Worm (Caenorhabditis elegans) whole organism, late embryonic: Measurements from ENCODE around the gene gadr-2.
A peak's percentile ranks its signal among the peaks of the same experiment; 100 is the strongest.

ENCODE experiments used
- C38D4.7 ChIP-seq: fragments of 200-800 bp; sonication (Bioruptor generic); optimal IDR thresholded peaks from 2 replicates; lab custom pipeline; 2018; ENCODE audit warnings: mild to moderate bottlenecking, missing genetic modification characterization, moderate library complexity, missing compliant biosample characterization
- F13H6.1 ChIP-seq: sonication (generic microtip); optimal IDR thresholded peaks from 2 replicates; lab custom pipeline; 2016; ENCODE audit warnings: missing genetic modification characterization, missing compliant biosample characterization
- Y22D7AL.16 ChIP-seq: sonication (generic microtip); optimal IDR thresholded peaks from 2 replicates; lab custom pipeline; 2016; ENCODE audit warnings: missing genetic modification characterization, missing compliant biosample characterization
- ceh-18 ChIP-seq: sonication (generic microtip); optimal IDR thresholded peaks from 2 replicates; lab custom pipeline; 2016; ENCODE audit warnings: missing genetic modification characterization, missing compliant biosample characterization
- ceh-19 ChIP-seq: fragments of 200-800 bp; sonication (Bioruptor generic); optimal IDR thresholded peaks from 2 replicates; lab custom pipeline; 2018; ENCODE audit warnings: mild to moderate bottlenecking, missing genetic modification characterization, missing compliant biosample characterization
- ceh-22 ChIP-seq: sonication (generic microtip); optimal IDR thresholded peaks from 2 replicates; lab custom pipeline; 2017; ENCODE audit warnings: missing biosample characterization, missing genetic modification characterization
- ceh-24 ChIP-seq: sonication (generic microtip); optimal IDR thresholded peaks from 2 replicates; lab custom pipeline; 2016; ENCODE audit warnings: mild to moderate bottlenecking, missing genetic modification characterization, missing compliant biosample characterization
- ceh-31 ChIP-seq: sonication (generic microtip); optimal IDR thresholded peaks from 2 replicates; lab custom pipeline; 2016; ENCODE audit warnings: missing genetic modification characterization, missing compliant biosample characterization
- ceh-34 ChIP-seq: sonication (generic microtip); optimal IDR thresholded peaks from 2 replicates; lab custom pipeline; 2016; ENCODE audit warnings: mild to moderate bottlenecking, missing genetic modification characterization, missing compliant biosample characterization
- ceh-48 ChIP-seq: sonication (generic microtip); optimal IDR thresholded peaks from 2 replicates; lab custom pipeline; 2016; ENCODE audit warnings: missing genetic modification characterization, inconsistent platforms, missing compliant biosample characterization
- elt-2 ChIP-seq: sonication (generic microtip); optimal IDR thresholded peaks from 2 replicates; lab custom pipeline; 2016; ENCODE audit warnings: missing genetic modification reagents, missing genetic modification characterization, missing compliant biosample characterization
- elt-4 ChIP-seq: sonication (generic microtip); optimal IDR thresholded peaks from 2 replicates; lab custom pipeline; 2016; ENCODE audit warnings: missing genetic modification characterization, missing compliant biosample characterization
- fkh-10 ChIP-seq: fragments of 150-350 bp; optimal IDR thresholded peaks from 2 replicates; lab custom pipeline; 2014; ENCODE audit warnings: missing biosample characterization, missing genetic modification reagents, missing genetic modification characterization
- fkh-6 ChIP-seq: sonication (generic microtip); optimal IDR thresholded peaks from 2 replicates; lab custom pipeline; 2016; ENCODE audit warnings: missing genetic modification characterization, missing compliant biosample characterization
- hlh-30 ChIP-seq: sonication (generic microtip); optimal IDR thresholded peaks from 2 replicates; lab custom pipeline; 2017; ENCODE audit warnings: antibody characterized with exemption, missing genetic modification characterization, missing compliant biosample characterization; ENCODE audit not compliant: insufficient read depth
- hlh-6 ChIP-seq: sonication (generic microtip); optimal IDR thresholded peaks from 2 replicates; lab custom pipeline; 2016; ENCODE audit warnings: missing genotype, missing genetic modification characterization, missing compliant biosample characterization
- lim-6 ChIP-seq: sonication (generic microtip); optimal IDR thresholded peaks from 2 replicates; lab custom pipeline; 2016; ENCODE audit warnings: missing genetic modification characterization, missing compliant biosample characterization
- madf-2 ChIP-seq: sonication (generic microtip); optimal IDR thresholded peaks from 2 replicates; lab custom pipeline; 2017; ENCODE audit warnings: missing genetic modification characterization, missing compliant biosample characterization
- pat-9 ChIP-seq: fragments of 200-800 bp; sonication (Bioruptor generic); optimal IDR thresholded peaks from 2 replicates; lab custom pipeline; 2018; ENCODE audit warnings: mild to moderate bottlenecking, missing genetic modification characterization, moderate library complexity, missing compliant biosample characterization
- pax-1 ChIP-seq: fragments of 150-350 bp; optimal IDR thresholded peaks from 2 replicates; lab custom pipeline; 2014; ENCODE audit warnings: missing biosample characterization, missing genetic modification characterization
- ref-2 ChIP-seq: sonication (generic microtip); optimal IDR thresholded peaks from 2 replicates; lab custom pipeline; 2016; ENCODE audit warnings: missing genetic modification characterization, missing compliant biosample characterization
- rnt-1 ChIP-seq: sonication (generic microtip); optimal IDR thresholded peaks from 2 replicates; lab custom pipeline; 2016; ENCODE audit warnings: missing genetic modification characterization, missing compliant biosample characterization
- sdc-2 ChIP-seq: sonication (generic microtip); optimal IDR thresholded peaks from 2 replicates; lab custom pipeline; 2016; ENCODE audit warnings: missing genotype, missing genetic modification characterization, missing compliant biosample characterization
- sox-2 ChIP-seq: fragments of 200-800 bp; sonication (Bioruptor generic); IDR thresholded peaks from 2 replicates; pipeline ENCODE4 v1.3.6; 2022; ENCODE audit warnings: missing genetic modification reagents, missing genetic modification characterization, missing compliant biosample characterization
- syd-9 ChIP-seq: sonication (generic microtip); optimal IDR thresholded peaks from 2 replicates; lab custom pipeline; 2016; ENCODE audit warnings: mild to moderate bottlenecking, missing genetic modification characterization, moderate library complexity, missing compliant biosample characterization
- tbx-7 ChIP-seq: sonication (generic microtip); optimal IDR thresholded peaks from 2 replicates; lab custom pipeline; 2016; ENCODE audit warnings: missing genotype, missing genetic modification characterization, missing compliant biosample characterization
- unc-3 ChIP-seq, 2 experiments: fragments of 200-800 bp in 1 of 2; sonication (Bioruptor generic) in 1 of 2; sonication (generic microtip) in 1 of 2; conservative IDR thresholded peaks in 1 of 2; optimal IDR thresholded peaks in 1 of 2; 2 replicates each; pipeline versions ENCODE4 v1.3.6 to Lab custom; 2016 to 2022; ENCODE audit warnings: missing compliant biosample characterization in 2 of 2, missing genetic modification characterization in 2 of 2, missing genetic modification reagents in 1 of 2
- unc-42 ChIP-seq: sonication (generic microtip); optimal IDR thresholded peaks from 2 replicates; lab custom pipeline; 2016; ENCODE audit warnings: missing genotype, missing genetic modification characterization, missing compliant biosample characterization
- unc-86 ChIP-seq: sonication (generic microtip); optimal IDR thresholded peaks from 2 replicates; lab custom pipeline; 2016; ENCODE audit warnings: missing genetic modification characterization, missing compliant biosample characterization
- zip-5 ChIP-seq: sonication (generic microtip); optimal IDR thresholded peaks from 2 replicates; lab custom pipeline; 2016; ENCODE audit warnings: missing genetic modification characterization, missing compliant biosample characterization
- ztf-16 ChIP-seq: sonication (generic microtip); optimal IDR thresholded peaks from 2 replicates; lab custom pipeline; 2017; ENCODE audit warnings: missing genetic modification characterization, missing compliant biosample characterization

gadr-2 gene

DNA sequence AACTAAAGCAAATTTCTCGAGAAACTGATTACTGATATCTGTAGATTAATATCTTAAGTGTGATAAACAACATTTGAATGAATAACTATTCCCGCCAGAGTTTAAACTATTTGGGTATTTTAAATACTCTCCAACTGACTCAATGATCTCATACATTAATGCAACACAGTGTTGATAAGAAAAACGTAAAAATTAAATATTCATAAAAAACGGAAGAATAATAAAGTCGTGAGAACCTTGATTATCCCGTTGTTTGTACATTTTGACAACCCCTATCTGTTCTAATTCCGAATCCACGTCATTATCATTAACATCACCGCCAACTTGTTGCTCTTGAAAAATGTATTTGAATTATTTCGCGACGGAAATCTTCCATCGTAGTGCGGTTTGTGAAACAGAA is 44.7 kb upstream of the gadr-2 start, which contains the start of gene elo-7:
Gene elo-7, plus strand, starts transcription at position 301 of the 400 bp plus-strand sequence.
- TF ChIP-seq unc-86 (no peak), hlh-30 (tag; lab: Kevin White, UChicago) (no peak), tbx-7 (tag; lab: Kevin White, UChicago) (no peak), elt-4 (tag; lab: Kevin White, UChicago) (no peak), ceh-48 (tag; lab: Kevin White, UChicago) (no peak), Y22D7AL.16 (tag; lab: Kevin White, UChicago) (no peak), F13H6.1 (no peak), unc-3 (GFP tag; conservative IDR thresholded peaks at IDR 0.05; lab: Robert Waterston, UW) (no peak), unc-3 (tag; optimal IDR thresholded peaks at IDR 0.05; lab: Kevin White, UChicago) (no peak), ceh-22 (tag; lab: Kevin White, UChicago) (no peak)

DNA sequence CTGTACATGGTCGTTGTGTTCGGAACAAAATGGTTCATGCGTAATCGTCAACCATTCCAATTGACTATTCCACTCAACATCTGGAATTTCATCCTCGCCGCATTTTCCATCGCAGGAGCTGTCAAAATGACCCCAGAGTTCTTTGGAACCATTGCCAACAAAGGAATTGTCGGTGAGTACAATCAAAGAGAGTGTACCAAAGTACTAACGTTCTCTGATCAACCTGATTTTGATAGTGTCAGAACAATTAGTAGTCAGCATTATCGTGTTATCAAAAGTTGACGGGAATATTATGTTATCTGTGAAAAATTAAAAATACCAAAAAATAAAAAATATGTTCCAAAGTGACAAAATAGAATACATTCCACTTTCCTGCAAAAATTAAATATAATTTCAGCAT is 42.1 kb upstream of the gadr-2 start:
- TF ChIP-seq fkh-6 (tag; lab: Kevin White, UChicago): no peak
- no peak for TF ChIP-seq ceh-18
- no peak for TF ChIP-seq sox-2 (GFP tag; lab: Robert Waterston, UW)
- no peak for TF ChIP-seq hlh-6 (tag; lab: Kevin White, UChicago)
- no peak for TF ChIP-seq ztf-16
- no peak for TF ChIP-seq C38D4.7 (GFP tag; lab: Kevin White, UChicago)
- TF ChIP-seq ceh-31 (tag; lab: Kevin White, UChicago): no peak
- no peak for TF ChIP-seq ceh-34
- TF ChIP-seq F13H6.1: no peak
- no peak for TF ChIP-seq lim-6 (tag; lab: Kevin White, UChicago)
- TF ChIP-seq sdc-2: no peak
- TF ChIP-seq syd-9 (tag; lab: Kevin White, UChicago): no peak
- no peak for TF ChIP-seq unc-86
- no peak for TF ChIP-seq ceh-24 (tag; lab: Kevin White, UChicago)
- TF ChIP-seq madf-2: no peak
- TF ChIP-seq rnt-1 (tag; lab: Kevin White, UChicago): no peak

DNA sequence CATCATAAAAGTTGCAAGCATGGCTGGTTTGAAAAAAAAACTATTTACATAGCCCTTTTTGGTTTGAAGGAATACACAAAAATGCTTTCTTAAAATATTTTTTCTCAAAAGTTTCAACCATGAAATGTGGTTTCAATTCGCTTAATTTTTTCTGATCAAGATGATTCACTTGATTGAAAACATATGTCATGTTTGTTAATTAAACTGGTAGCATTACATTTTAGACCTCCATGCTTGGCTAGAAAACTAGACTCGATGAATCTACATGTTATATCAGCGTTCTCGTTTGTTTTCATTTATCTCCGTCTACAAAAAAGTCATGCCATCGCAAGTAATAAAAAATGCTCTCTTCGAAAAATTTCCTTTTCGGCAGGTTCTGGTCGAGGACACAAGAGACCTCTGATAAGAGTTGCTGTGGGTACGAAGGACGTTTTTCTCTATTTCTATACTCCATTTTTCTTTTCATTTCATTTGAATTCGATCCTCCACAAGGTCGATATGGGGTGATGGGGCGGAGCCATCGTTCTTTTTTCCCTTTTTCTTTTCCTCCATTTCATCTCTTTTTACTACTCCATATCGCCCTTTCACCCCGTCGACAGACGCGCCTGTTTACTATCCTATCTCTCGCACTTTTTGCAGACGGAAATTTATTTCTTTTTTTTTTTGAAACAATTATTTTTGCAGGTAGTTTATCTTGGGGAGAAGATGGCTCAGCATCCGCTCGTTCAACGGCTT is 40.9 kb upstream of the gadr-2 start, which contains the start of gene elo-1:
Gene elo-1, plus strand, starts transcription at position 685 of the 735 bp plus-strand sequence.
- TF ChIP-seq pat-9 (tag; lab: Kevin White, UChicago) (no peak), ceh-19 (no peak), ref-2 (no peak), unc-86 (no peak), fkh-10 (GFP tag; lab: Kevin White, UChicago) (no peak), ceh-24 (tag; lab: Kevin White, UChicago) (no peak), elt-2 (tag; lab: Kevin White, UChicago) (no peak)

DNA sequence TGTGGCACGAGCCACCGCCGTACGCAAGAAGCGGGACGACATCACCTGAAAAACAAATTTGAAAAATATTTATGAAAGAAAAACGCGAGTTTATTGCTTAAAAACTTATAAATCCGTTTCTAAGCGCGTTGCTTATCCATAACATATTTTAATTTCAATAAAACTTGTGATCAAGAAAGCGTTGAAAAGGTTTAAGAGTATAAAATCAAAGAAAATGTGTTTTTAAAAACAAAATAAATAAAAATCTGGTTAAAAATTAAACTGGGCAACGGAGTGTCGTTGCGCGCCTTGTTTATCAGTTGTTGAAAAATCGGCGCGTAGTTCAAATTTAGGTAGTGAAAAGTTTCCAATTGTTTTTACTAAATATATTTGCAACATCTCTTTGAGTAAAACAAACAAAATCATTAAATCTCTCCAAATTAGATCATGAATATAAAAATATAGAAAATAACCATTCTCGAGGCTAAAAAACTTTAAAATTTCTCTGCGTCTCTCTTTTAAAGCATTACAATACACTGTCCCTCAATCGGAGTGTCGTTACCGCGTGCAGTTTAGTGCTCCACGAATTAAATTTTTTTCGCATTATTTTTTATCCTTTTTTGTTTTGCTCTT is 40.0 kb upstream of the gadr-2 start, which contains the start of gene ndua-5:
Gene ndua-5, minus strand, starts transcription at position 51 of the 612 bp plus-strand sequence.
- TF ChIP-seq pax-1 (tag; lab: Kevin White, UChicago) (no peak), unc-86 (no peak), unc-42 (tag; lab: Kevin White, UChicago) (peak; percentile 60), zip-5 (tag; lab: Kevin White, UChicago) (no peak)
- TF ChIP-seq, all 69 proteins: peak for 1

DNA sequence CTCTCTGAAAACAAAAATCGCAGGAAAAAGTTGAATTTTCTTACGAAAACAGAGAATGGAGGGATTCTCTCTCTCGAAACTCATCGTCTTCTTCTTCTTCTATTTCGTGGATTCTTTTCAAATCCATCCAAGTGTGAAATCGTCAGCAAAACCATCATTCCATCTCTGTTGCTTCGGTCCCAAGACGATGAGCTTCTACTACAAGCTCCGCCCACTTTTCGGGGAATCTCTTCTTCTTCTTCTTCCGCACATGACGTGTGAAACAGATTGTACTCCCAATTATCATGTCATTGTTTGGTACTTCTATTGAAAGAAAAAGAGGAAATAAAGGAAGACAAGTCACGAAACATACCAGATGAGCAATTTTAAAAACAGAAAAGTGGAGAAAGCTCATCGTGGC is 38.2 kb upstream of the gadr-2 start:
- TF ChIP-seq unc-3 (GFP tag; conservative IDR thresholded peaks at IDR 0.05; lab: Robert Waterston, UW) (no peak), unc-3 (tag; optimal IDR thresholded peaks at IDR 0.05; lab: Kevin White, UChicago) (no peak), ceh-31 (tag; lab: Kevin White, UChicago) (peak; percentile 52)
